Fruit fly (Drosophila melanogaster): ENCODE measurements around the gene AANATL2.

- TF ChIP-seq CG7045 (GFP tag; optimal IDR thresholded peaks at IDR 0.05) (no peak), Crg-1 (GFP tag; optimal IDR thresholded peaks at IDR 0.05) (no peak), cnc (optimal IDR thresholded peaks at IDR 0.05) (no peak), Clk (GFP tag; optimal IDR thresholded peaks at IDR 0.05) (no peak)
Observed at dm6 chr2L:6280328-6280727, 24.7 kb downstream of the AANATL2 start.
